Fruit fly (Drosophila melanogaster): Measurements from ENCODE around the gene Cdep.

The Cdep gene

dm6 chr3R:4910365-4910810 is at the start of gene Cdep (continued):
- no peak for TF ChIP-seq luna (GFP tag; optimal IDR thresholded peaks at IDR 0.05)
- no peak for TF ChIP-seq shn (GFP tag; optimal IDR thresholded peaks at IDR 0.05)
- no peak for TF ChIP-seq insv (GFP tag; optimal IDR thresholded peaks at IDR 0.05)
- TF ChIP-seq Bdp1 (GFP tag; optimal IDR thresholded peaks at IDR 0.05): no peak
- peak; percentile 53 for TF ChIP-seq CG7839 (tag; optimal IDR thresholded peaks at IDR 0.05)
- TF ChIP-seq Aef1 (GFP tag; IDR thresholded peaks at IDR 0.05): no peak
- TF ChIP-seq Gsc (GFP tag; IDR thresholded peaks at IDR 0.05): no peak
- TF ChIP-seq caup (GFP tag; optimal IDR thresholded peaks at IDR 0.05; ENCODE audit: severe bottlenecking): peak; percentile 60
- TF ChIP-seq CG10959 (GFP tag; IDR thresholded peaks at IDR 0.05): no peak
- TF ChIP-seq HLH4C (GFP tag; IDR thresholded peaks at IDR 0.05; ENCODE audit: partially characterized antibody): peak; percentile 96
- no peak for TF ChIP-seq ro (GFP tag; IDR thresholded peaks at IDR 0.05)
- TF ChIP-seq E2f2 (GFP tag; IDR thresholded peaks at IDR 0.05): peak; percentile 80
- TF ChIP-seq CG31441 (GFP tag; IDR thresholded peaks at IDR 0.05): peak; percentile 49
- TF ChIP-seq salm (tag; optimal IDR thresholded peaks at IDR 0.05): no peak
- TF ChIP-seq Hsf (GFP tag; optimal IDR thresholded peaks at IDR 0.05): peak; percentile 7
- TF ChIP-seq nerfin-2 (GFP tag; IDR thresholded peaks at IDR 0.05; ENCODE audit: partially characterized antibody): peak; percentile 91
- no peak for TF ChIP-seq gro (GFP tag; optimal IDR thresholded peaks at IDR 0.05)
- peak; percentile 51 for TF ChIP-seq phol (tag; optimal IDR thresholded peaks at IDR 0.05)
- TF ChIP-seq sna (GFP tag; IDR thresholded peaks at IDR 0.05; ENCODE audit: partially characterized antibody): peak; percentile 95
- TF ChIP-seq z (GFP tag; IDR thresholded peaks at IDR 0.05): no peak
- TF ChIP-seq tin (GFP tag; optimal IDR thresholded peaks at IDR 0.05): peak; percentile 41
- peak; percentile 6 for TF ChIP-seq NC2β (GFP tag; optimal IDR thresholded peaks at IDR 0.05)
- TF ChIP-seq CG13424 (tag; optimal IDR thresholded peaks at IDR 0.05): peak; percentile 41
- no peak for TF ChIP-seq cg (GFP tag; optimal IDR thresholded peaks at IDR 0.05)
- TF ChIP-seq crc (GFP tag; optimal IDR thresholded peaks at IDR 0.05): no peak
- TF ChIP-seq CG3838 (GFP tag; optimal IDR thresholded peaks at IDR 0.05): no peak
- TF ChIP-seq nmo (GFP tag; optimal IDR thresholded peaks at IDR 0.05): peak; percentile 53
- TF ChIP-seq Dip3 (GFP tag; optimal IDR thresholded peaks at IDR 0.05): no peak
- no peak for TF ChIP-seq tx (GFP tag; optimal IDR thresholded peaks at IDR 0.05)
- peak; percentile 20 for TF ChIP-seq CG30403 (GFP tag; optimal IDR thresholded peaks at IDR 0.05)
- peak; percentile 45 for TF ChIP-seq Fer1 (GFP tag; optimal IDR thresholded peaks at IDR 0.05)
- TF ChIP-seq Atf6 (GFP tag; IDR thresholded peaks at IDR 0.05): no peak
- TF ChIP-seq ranshi (GFP tag; IDR thresholded peaks at IDR 0.05): no peak
- no peak for TF ChIP-seq pho (GFP tag; optimal IDR thresholded peaks at IDR 0.05)
- no peak for TF ChIP-seq CG12236 (GFP tag; optimal IDR thresholded peaks at IDR 0.05)
- TF ChIP-seq Opbp (GFP tag; IDR thresholded peaks at IDR 0.05; ENCODE audit: partially characterized antibody): peak; percentile 95
- TF ChIP-seq tgo (GFP tag; IDR thresholded peaks at IDR 0.05): no peak
- no peak for TF ChIP-seq disco-r (GFP tag; optimal IDR thresholded peaks at IDR 0.05)
- peak; percentile 14 for TF ChIP-seq Lhr (GFP tag; optimal IDR thresholded peaks at IDR 0.05)
- TF ChIP-seq Pdp1 (GFP tag; optimal IDR thresholded peaks at IDR 0.05): peak; percentile 16 to 25
- TF ChIP-seq HLHmδ (GFP tag; optimal IDR thresholded peaks at IDR 0.05): peak; percentile 47
- TF ChIP-seq CG1603 (tag; optimal IDR thresholded peaks at IDR 0.05): peak; percentile 56
- TF ChIP-seq mld (GFP tag; IDR thresholded peaks at IDR 0.05; ENCODE audit: partially characterized antibody): peak; percentile 85
- TF ChIP-seq Atf3 (GFP tag; optimal IDR thresholded peaks at IDR 0.05): no peak
- peak; percentile 60 for TF ChIP-seq vvl (GFP tag; IDR thresholded peaks at IDR 0.05)
- peak; percentile 9 for TF ChIP-seq lbe (GFP tag; optimal IDR thresholded peaks at IDR 0.05)
- no peak for TF ChIP-seq CG18599 (GFP tag; optimal IDR thresholded peaks at IDR 0.05)
- TF ChIP-seq Bteb2 (GFP tag; optimal IDR thresholded peaks at IDR 0.05): no peak
- no peak for TF ChIP-seq gsb (GFP tag; IDR thresholded peaks at IDR 0.05)
- TF ChIP-seq Bgb (GFP tag; IDR thresholded peaks at IDR 0.05; ENCODE audit: partially characterized antibody): peak; percentile 95
- TF ChIP-seq amos (GFP tag; IDR thresholded peaks at IDR 0.05; ENCODE audit: partially characterized antibody): peak; percentile 97
